Fruit fly (Drosophila melanogaster): ENCODE results near the gene Sgsf.

- no peak for TF ChIP-seq CG8478 (optimal IDR thresholded peaks at IDR 0.05)
- no peak for TF ChIP-seq CTCF (optimal IDR thresholded peaks at IDR 0.05)
Measured at dm6 chr3R:12369793-12370642, 28.5 kb downstream of the Sgsf start.
